Worm (Caenorhabditis elegans) whole organism, L1 larva: ENCODE data around the gene F54F7.8.
A peak's percentile ranks its signal among the peaks of the same experiment; 100 is the strongest.

ENCODE experiments used
- F16B12.6 ChIP-seq: fragments of 150-350 bp; optimal IDR thresholded peaks from 2 replicates; lab custom pipeline; 2014; ENCODE audit warnings: missing biosample characterization, missing genetic modification characterization
- efl-1 ChIP-seq, 4 experiments: fragments of 150-350 bp; optimal IDR thresholded peaks in 3 of 4; peaks in 1 of 4; 1 replicate in 1 of 4; 2 replicates in 3 of 4; lab custom pipeline; 2014; ENCODE audit warnings: missing biosample characterization in 2 of 4, missing genetic modification characterization in 2 of 4, missing genetic modification reagents in 2 of 4

F54F7.8 gene

DNA sequence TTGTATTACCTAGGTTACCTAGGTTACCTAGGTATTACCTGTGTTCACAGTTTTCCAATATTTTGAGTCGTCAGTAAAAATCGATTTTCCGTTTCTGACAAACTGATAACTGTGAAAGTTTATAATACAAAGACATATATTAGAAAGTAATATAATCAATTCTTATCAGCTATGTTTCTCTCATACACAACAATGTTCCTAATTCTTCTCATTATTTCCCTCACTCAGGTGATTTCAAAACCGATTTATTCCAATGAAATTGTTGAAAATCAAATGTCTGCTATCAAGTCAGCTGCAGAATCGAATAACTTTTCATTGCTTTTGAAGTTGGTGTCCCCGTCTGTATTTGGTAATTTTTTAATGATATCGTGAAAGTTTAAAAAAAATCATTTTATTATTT lies 50.7 kb downstream of the F54F7.8 start, which contains the start of gene C34E11.4:
TSS of gene C34E11.4 (plus strand) at position 154 of the 400 bp plus-strand sequence.
- TF ChIP-seq efl-1 (optimal IDR thresholded peaks at IDR 0.05; lab: Kevin White, UChicago) (no peak), efl-1 (GFP tag; optimal IDR thresholded peaks at IDR 0.05 in 1 of 2; lab: Kevin White, UChicago) (peak in 1 of 2 experiments; percentile 54), F16B12.6 (no peak)
